Worm (Caenorhabditis elegans) whole organism, L2 larva: ENCODE results near the gene W06D12.6.

Experiments used
- aly-2 ChIP-seq: fragments of 150-350 bp; optimal IDR thresholded peaks from 2 replicates; lab custom pipeline; 2014; ENCODE audit warnings: missing biosample characterization, missing genetic modification characterization
- fos-1 ChIP-seq: fragments of 150-350 bp; optimal IDR thresholded peaks from 2 replicates; lab custom pipeline; 2014; ENCODE audit warnings: missing biosample characterization, missing genetic modification characterization
- gmeb-1 ChIP-seq: fragments of 150-350 bp; optimal IDR thresholded peaks from 2 replicates; lab custom pipeline; 2014; ENCODE audit warnings: missing biosample characterization, missing genetic modification characterization
- nhr-77 ChIP-seq: fragments of 150-350 bp; optimal IDR thresholded peaks from 2 replicates; lab custom pipeline; 2014; ENCODE audit warnings: missing biosample characterization, missing genetic modification characterization
- snpc-4 ChIP-seq: fragments of 150-350 bp; optimal IDR thresholded peaks from 2 replicates; lab custom pipeline; 2014; ENCODE audit warnings: missing biosample characterization, missing genetic modification characterization

- no peak for TF ChIP-seq snpc-4 (tag; lab: Kevin White, UChicago)
- TF ChIP-seq aly-2 (tag; lab: Kevin White, UChicago), result no peak
- no peak for TF ChIP-seq fos-1
- TF ChIP-seq gmeb-1 (tag; lab: Kevin White, UChicago), result no peak
- TF ChIP-seq nhr-77, result no peak
Measured at ce11 chrV:17706217-17706806, 398 bp downstream of the W06D12.6 start.
